Fruit fly (Drosophila melanogaster): ENCODE data around the gene CG1983.
A peak's percentile ranks its signal among the peaks of the same experiment; 100 is the strongest.

The CG1983 gene

DNA sequence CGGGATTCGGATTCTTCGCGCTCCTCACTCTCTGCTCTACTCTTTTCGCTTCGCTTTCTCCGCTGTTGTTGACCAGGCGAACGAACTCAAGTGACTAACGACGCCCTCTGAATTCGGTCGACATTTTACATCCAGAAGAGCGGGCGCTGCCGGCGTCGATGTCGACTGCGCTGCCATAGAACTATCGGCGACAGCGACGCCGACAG lies 25.3 kb upstream of the CG1983 start, which contains the start of gene CG9743:
Gene CG9743 (minus strand): TSS at position 101 of the 206 bp plus-strand sequence.
- TF ChIP-seq OdsH (GFP tag; optimal IDR thresholded peaks at IDR 0.05) (no peak), Jra (GFP tag; optimal IDR thresholded peaks at IDR 0.05) (no peak), brk (GFP tag; optimal IDR thresholded peaks at IDR 0.05) (no peak), CG9705 (GFP tag; optimal IDR thresholded peaks at IDR 0.05) (no peak), CrebA (GFP tag; optimal IDR thresholded peaks at IDR 0.05; ENCODE audit: borderline replicate concordance) (no peak), CG32264 (GFP tag; optimal IDR thresholded peaks at IDR 0.05) (no peak), sage (GFP tag; optimal IDR thresholded peaks at IDR 0.05) (no peak), dmrt93B (GFP tag; optimal IDR thresholded peaks at IDR 0.05) (no peak), psq (GFP tag; optimal IDR thresholded peaks at IDR 0.05) (no peak), foxo (GFP tag; optimal IDR thresholded peaks at IDR 0.05) (no peak), h (GFP tag; optimal IDR thresholded peaks at IDR 0.05) (no peak), HLH106 (tag; optimal IDR thresholded peaks at IDR 0.05) (no peak), GATAd (GFP tag; optimal IDR thresholded peaks at IDR 0.05) (no peak), Myc (optimal IDR thresholded peaks at IDR 0.05) (no peak), Sp1 (GFP tag; optimal IDR thresholded peaks at IDR 0.05) (no peak), tai (GFP tag; optimal IDR thresholded peaks at IDR 0.05) (no peak), Hr78 (GFP tag; optimal IDR thresholded peaks at IDR 0.05) (no peak)

DNA sequence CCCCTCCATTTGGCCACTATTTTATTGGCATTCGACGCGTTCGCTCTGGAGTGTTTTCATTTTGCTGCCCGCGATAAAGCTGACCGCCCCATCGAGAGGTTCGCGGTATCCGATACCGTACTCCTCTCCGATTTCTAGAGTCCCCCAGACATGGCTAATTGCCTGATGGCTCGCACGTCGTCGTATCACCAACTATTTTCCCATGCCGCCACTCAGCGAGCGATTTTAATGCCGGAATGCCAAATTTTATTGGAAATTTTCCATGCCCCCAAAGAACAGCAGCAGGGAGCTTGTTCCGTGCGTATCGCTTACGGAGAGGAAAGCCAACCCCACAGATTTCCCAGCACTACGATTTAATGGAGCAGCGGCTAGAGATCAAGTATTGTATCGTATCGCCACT lies 23.6 kb upstream of the CG1983 start:
- TF ChIP-seq CG9705 (GFP tag; optimal IDR thresholded peaks at IDR 0.05) (no peak), Myc (optimal IDR thresholded peaks at IDR 0.05) (no peak), Hnf4 (GFP tag; optimal IDR thresholded peaks at IDR 0.05) (no peak)

DNA sequence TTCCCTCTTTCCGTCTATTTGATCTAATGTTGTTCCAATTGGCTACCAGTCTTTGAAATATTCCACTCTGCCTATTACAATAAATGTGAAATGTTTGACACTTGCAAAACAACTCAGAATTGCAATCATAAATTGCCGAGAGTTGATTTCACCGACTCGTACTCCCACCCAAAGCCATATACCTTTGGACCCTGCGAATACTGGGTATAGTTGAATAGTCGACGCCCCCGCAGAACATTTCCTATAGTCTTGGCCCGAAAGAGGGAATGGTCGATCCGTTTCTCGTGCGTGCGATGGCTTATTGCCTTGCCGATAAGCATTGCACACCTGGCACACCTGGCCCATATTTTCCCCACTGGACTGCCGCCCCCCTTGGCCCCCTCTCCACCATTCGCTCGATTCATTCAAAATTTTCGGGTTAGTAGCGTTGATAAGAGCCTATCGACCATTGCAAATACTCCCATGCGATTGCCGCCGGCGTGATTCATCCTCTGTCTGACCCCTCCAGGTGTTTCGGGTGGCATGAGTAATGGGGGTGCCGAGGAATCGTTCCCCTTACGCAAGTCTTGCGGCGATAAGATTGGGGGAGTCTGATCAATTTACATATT lies 22.7 kb upstream of the CG1983 start:
- no peak for TF ChIP-seq N (GFP tag; optimal IDR thresholded peaks at IDR 0.05)
- TF ChIP-seq fru (GFP tag; optimal IDR thresholded peaks at IDR 0.05): peak; percentile 44
- TF ChIP-seq sv (GFP tag; optimal IDR thresholded peaks at IDR 0.05): no peak
- no peak for TF ChIP-seq GATAd (GFP tag; optimal IDR thresholded peaks at IDR 0.05)
- peak; percentile 37 for TF ChIP-seq h (GFP tag; optimal IDR thresholded peaks at IDR 0.05)
- no peak for TF ChIP-seq foxo (GFP tag; optimal IDR thresholded peaks at IDR 0.05)
- no peak for TF ChIP-seq Rel (GFP tag; optimal IDR thresholded peaks at IDR 0.05)
- TF ChIP-seq Rel (tag; optimal IDR thresholded peaks at IDR 0.05): peak; percentile 33
- no peak for TF ChIP-seq HLH106 (tag; optimal IDR thresholded peaks at IDR 0.05)
- no peak for TF ChIP-seq CrebA (GFP tag; optimal IDR thresholded peaks at IDR 0.05; ENCODE audit: borderline replicate concordance)
- peak; percentile 10 for TF ChIP-seq Jra (GFP tag; optimal IDR thresholded peaks at IDR 0.05)
- TF ChIP-seq dmrt93B (GFP tag; optimal IDR thresholded peaks at IDR 0.05): no peak

dm6 chr3R:30198793-30199192 lies 21.3 kb upstream of the CG1983 start:
- TF ChIP-seq usp (GFP tag; optimal IDR thresholded peaks at IDR 0.05) (no peak), Hr78 (GFP tag; optimal IDR thresholded peaks at IDR 0.05) (no peak), Jra (GFP tag; optimal IDR thresholded peaks at IDR 0.05) (no peak), foxo (GFP tag; optimal IDR thresholded peaks at IDR 0.05) (no peak), Sp1 (GFP tag; optimal IDR thresholded peaks at IDR 0.05) (no peak), woc (GFP tag; optimal IDR thresholded peaks at IDR 0.05) (no peak), Mio (GFP tag; optimal IDR thresholded peaks at IDR 0.05) (no peak), fru (GFP tag; optimal IDR thresholded peaks at IDR 0.05) (no peak), Abd-B (GFP tag; optimal IDR thresholded peaks at IDR 0.05) (no peak), jim (GFP tag; optimal IDR thresholded peaks at IDR 0.05) (no peak), ey (GFP tag; optimal IDR thresholded peaks at IDR 0.05) (no peak), Dif (GFP tag; optimal IDR thresholded peaks at IDR 0.05; ENCODE audit: partially characterized antibody) (no peak), Hnf4 (GFP tag; optimal IDR thresholded peaks at IDR 0.05) (no peak), rgr (GFP tag; optimal IDR thresholded peaks at IDR 0.05) (no peak), brk (GFP tag; optimal IDR thresholded peaks at IDR 0.05) (no peak), Vsx2 (GFP tag; optimal IDR thresholded peaks at IDR 0.05; ENCODE audit: partially characterized antibody) (no peak), dsf (GFP tag; optimal IDR thresholded peaks at IDR 0.05; ENCODE audit: borderline replicate concordance) (no peak)

DNA sequence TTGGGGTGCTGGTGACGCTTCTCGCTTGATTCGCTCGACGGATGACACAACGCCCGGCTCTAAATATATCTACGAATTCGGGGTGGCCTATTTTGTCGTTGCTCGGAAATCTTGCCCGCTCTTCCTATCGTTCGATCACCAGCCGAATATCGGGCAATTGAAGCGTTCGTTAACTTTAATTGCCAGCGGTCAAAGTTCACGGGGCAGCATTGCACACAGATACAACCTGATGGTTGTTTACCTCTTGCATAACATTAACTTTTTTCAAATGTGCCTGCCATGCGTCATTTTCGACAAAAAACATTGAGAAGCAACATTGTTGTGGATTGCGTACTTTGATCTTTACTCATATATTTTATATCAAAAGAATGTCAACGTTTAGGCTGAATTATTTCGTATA lies 20.3 kb upstream of the CG1983 start:
- no peak for TF ChIP-seq lola (GFP tag; optimal IDR thresholded peaks at IDR 0.05)
- TF ChIP-seq N (GFP tag; optimal IDR thresholded peaks at IDR 0.05): no peak
- TF ChIP-seq sage (GFP tag; optimal IDR thresholded peaks at IDR 0.05): no peak
- TF ChIP-seq brk (GFP tag; optimal IDR thresholded peaks at IDR 0.05): no peak
- TF ChIP-seq ey (GFP tag; optimal IDR thresholded peaks at IDR 0.05): no peak
- no peak for TF ChIP-seq Dfd (GFP tag; optimal IDR thresholded peaks at IDR 0.05)
- no peak for TF ChIP-seq Abd-B (GFP tag; optimal IDR thresholded peaks at IDR 0.05)
- no peak for TF ChIP-seq dl (GFP tag; optimal IDR thresholded peaks at IDR 0.05; ENCODE audit: insufficient read depth in 1 of 2, partially characterized antibody in 2 of 2)
- TF ChIP-seq Rel (GFP tag; optimal IDR thresholded peaks at IDR 0.05): no peak
- TF ChIP-seq Rel (tag; optimal IDR thresholded peaks at IDR 0.05): no peak
- TF ChIP-seq psq (GFP tag; optimal IDR thresholded peaks at IDR 0.05): no peak
- TF ChIP-seq Sp1 (GFP tag; optimal IDR thresholded peaks at IDR 0.05): no peak
- TF ChIP-seq Hnf4 (GFP tag; optimal IDR thresholded peaks at IDR 0.05): no peak
- no peak for TF ChIP-seq foxo (GFP tag; optimal IDR thresholded peaks at IDR 0.05)
- TF ChIP-seq br (GFP tag; optimal IDR thresholded peaks at IDR 0.05): no peak
- no peak for TF ChIP-seq fru (GFP tag; optimal IDR thresholded peaks at IDR 0.05)
- no peak for TF ChIP-seq Dif (GFP tag; optimal IDR thresholded peaks at IDR 0.05; ENCODE audit: partially characterized antibody)
- no peak for TF ChIP-seq woc (GFP tag; optimal IDR thresholded peaks at IDR 0.05)

Measured in whole organism, wandering third instar larva.